Worm (Caenorhabditis elegans): ENCODE data around the gene cyp-13A2.

cyp-13A2 gene

ce11 chrII:9787395-9788152, at the start of gene cyp-13A2:
TSS of gene cyp-13A2 (minus strand) at chrII:9787629.
- TF ChIP-seq eyg-1 (tag; optimal IDR thresholded peaks at IDR 0.05), result no peak
- TF ChIP-seq ztf-16 (tag; optimal IDR thresholded peaks at IDR 0.05), result no peak
- TF ChIP-seq nhr-11 (tag; optimal IDR thresholded peaks at IDR 0.05), result peak; percentile 13
- peak; percentile 2 for TF ChIP-seq rnt-1 (tag; optimal IDR thresholded peaks at IDR 0.05)
- no peak for TF ChIP-seq pha-2 (tag; optimal IDR thresholded peaks at IDR 0.05)
- TF ChIP-seq elt-2 (tag; optimal IDR thresholded peaks at IDR 0.05), result peak; percentile 30
- peak; percentile 24 for TF ChIP-seq hlh-30 (tag; optimal IDR thresholded peaks at IDR 0.05; ENCODE audit: insufficient read depth)

ce11 chrII:9835958-9836357, 48.5 kb upstream of the cyp-13A2 start:
- no peak for TF ChIP-seq hlh-13 (GFP tag; optimal IDR thresholded peaks at IDR 0.05)

ce11 chrII:9834921-9835320, 47.5 kb upstream of the cyp-13A2 start, which contains the start of gene arrd-5:
TSS of gene arrd-5 (plus strand) at chrII:9835221.
- TF ChIP-seq ceh-6 (GFP tag; optimal IDR thresholded peaks at IDR 0.05) (no peak), K09A11.1 (tag; optimal IDR thresholded peaks at IDR 0.05; ENCODE audit: insufficient read depth) (no peak)

- peak; percentile 21 for TF ChIP-seq nhr-11 (tag; optimal IDR thresholded peaks at IDR 0.05)
- TF ChIP-seq ceh-34 (tag; optimal IDR thresholded peaks at IDR 0.05), result no peak
Observed at ce11 chrII:9833855-9834254, 46.4 kb upstream of the cyp-13A2 start, which contains the start of gene ZK938.3. TSS of gene ZK938.3 (minus strand) at chrII:9833955.

- TF ChIP-seq gmeb-2 (tag; optimal IDR thresholded peaks at IDR 0.05) (no peak), ref-2 (tag; optimal IDR thresholded peaks at IDR 0.05) (no peak), pag-3 (tag; optimal IDR thresholded peaks at IDR 0.05; ENCODE audit: borderline replicate concordance) (no peak), ceh-31 (tag; optimal IDR thresholded peaks at IDR 0.05) (no peak), rnt-1 (tag; optimal IDR thresholded peaks at IDR 0.05) (no peak), nhr-11 (tag; optimal IDR thresholded peaks at IDR 0.05) (no peak), pha-4 (tag; optimal IDR thresholded peaks at IDR 0.05) (no peak)
Observed at ce11 chrII:9831033-9831432, 43.6 kb upstream of the cyp-13A2 start, which contains the start of gene ZK938.12. TSS of gene ZK938.12 (plus strand) at chrII:9831333.

ce11 chrII:9829108-9829507, 41.7 kb upstream of the cyp-13A2 start, which contains the start of gene ZK938.1:
TSS of gene ZK938.1 (plus strand) at chrII:9829408.
- TF ChIP-seq ceh-34 (tag; optimal IDR thresholded peaks at IDR 0.05), result no peak
- no peak for TF ChIP-seq sdc-2 (tag; optimal IDR thresholded peaks at IDR 0.05)
- TF ChIP-seq hlh-6 (tag; optimal IDR thresholded peaks at IDR 0.05), result no peak
- no peak for TF ChIP-seq hlh-8 (tag; optimal IDR thresholded peaks at IDR 0.05)
- TF ChIP-seq ceh-30 (tag; optimal IDR thresholded peaks at IDR 0.05), result no peak
- no peak for TF ChIP-seq ama-1 (optimal IDR thresholded peaks at IDR 0.05)

ce11 chrII:9828502-9828901, 41.1 kb upstream of the cyp-13A2 start:
- peak; percentile 69 for TF ChIP-seq ceh-34 (tag; optimal IDR thresholded peaks at IDR 0.05)
- TF ChIP-seq mec-3 (tag; optimal IDR thresholded peaks at IDR 0.05; ENCODE audit: borderline replicate concordance), result no peak
- TF ChIP-seq ahr-1 (tag; optimal IDR thresholded peaks at IDR 0.05), result no peak
- no peak for TF ChIP-seq sdc-2 (tag; optimal IDR thresholded peaks at IDR 0.05)
- TF ChIP-seq ceh-48 (tag; optimal IDR thresholded peaks at IDR 0.05), result no peak
- no peak for TF ChIP-seq sox-2 (GFP tag; IDR thresholded peaks at IDR 0.05)
- TF ChIP-seq ceh-2 (tag; optimal IDR thresholded peaks at IDR 0.05), result no peak
- no peak for TF ChIP-seq F13H6.1 (tag; optimal IDR thresholded peaks at IDR 0.05)

- TF ChIP-seq ceh-30 (tag; optimal IDR thresholded peaks at IDR 0.05) (no peak), ttx-3 (tag; optimal IDR thresholded peaks at IDR 0.05) (no peak), sox-4 (tag; optimal IDR thresholded peaks at IDR 0.05) (no peak), lim-6 (tag; optimal IDR thresholded peaks at IDR 0.05) (no peak), unc-55 (GFP tag; optimal IDR thresholded peaks at IDR 0.05) (no peak), dve-1 (tag; optimal IDR thresholded peaks at IDR 0.05) (no peak), ceh-24 (tag; optimal IDR thresholded peaks at IDR 0.05) (no peak), che-1 (tag; optimal IDR thresholded peaks at IDR 0.05) (no peak), unc-3 (GFP tag; conservative IDR thresholded peaks at IDR 0.05) (no peak), unc-3 (tag; optimal IDR thresholded peaks at IDR 0.05) (no peak)
Observed at ce11 chrII:9827852-9828251, 40.4 kb upstream of the cyp-13A2 start, which contains the start of gene eyg-1. TSS of gene eyg-1 (minus strand) at chrII:9827952.

Measured in whole organism, late embryonic.